Fruit fly (Drosophila melanogaster) whole organism, embryonic: Measurements from ENCODE around the gene CG17717.

Experiments
- Atf6 ChIP-seq: fragments of 200-800 bp; sonication (Bioruptor generic); IDR thresholded peaks from 2 replicates; pipeline ENCODE4 v1.3.6; 2022; ENCODE audit warnings: missing biosample characterization, missing genetic modification characterization
- CG10431 ChIP-seq: fragments of 200-800 bp; sonication (Bioruptor generic); optimal IDR thresholded peaks from 3 replicates; lab custom pipeline; 2018; ENCODE audit warnings: missing biosample characterization, mild to moderate bottlenecking, missing genetic modification characterization
- CG11085 ChIP-seq: fragments of 200-800 bp; sonication (Bioruptor generic); IDR thresholded peaks from 2 replicates; pipeline ENCODE4 v1.3.6; 2022; ENCODE audit warnings: missing biosample characterization, missing genetic modification characterization
- CG11696 ChIP-seq: fragments of 200-800 bp; sonication (Bioruptor generic); IDR thresholded peaks from 2 replicates; pipeline ENCODE4 v1.3.6; 2022; ENCODE audit warnings: missing biosample characterization, missing genetic modification characterization
- CG13624 ChIP-seq: fragments of 200-800 bp; sonication (Bioruptor generic); optimal IDR thresholded peaks from 2 replicates; lab custom pipeline; 2016; ENCODE audit warnings: missing biosample characterization, missing genetic modification characterization
- CG18262 ChIP-seq: fragments of 200-800 bp; optimal IDR thresholded peaks from 3 replicates; lab custom pipeline; 2019; ENCODE audit warnings: missing biosample characterization, mild to moderate bottlenecking, missing genetic modification characterization, moderate library complexity
- CG30020 ChIP-seq: fragments of 200-800 bp; optimal IDR thresholded peaks from 2 replicates; lab custom pipeline; 2019; ENCODE audit warnings: missing biosample characterization, mild to moderate bottlenecking, missing genetic modification characterization, moderate library complexity
- CG3407 ChIP-seq: fragments of 200-800 bp; sonication (Bioruptor generic); optimal IDR thresholded peaks from 2 replicates; lab custom pipeline; 2018; ENCODE audit warnings: missing biosample characterization, mild to moderate bottlenecking, missing genetic modification characterization
- CG3726 ChIP-seq: fragments of 200-800 bp; sonication (Bioruptor generic); IDR thresholded peaks from 3 replicates; pipeline ENCODE4, ENCODE4 v1.3.6; 2022; ENCODE audit warnings: missing biosample characterization, missing genetic modification characterization
- CG7928 ChIP-seq: fragments of 200-800 bp; sonication (Bioruptor generic); optimal IDR thresholded peaks from 2 replicates; lab custom pipeline; 2017; ENCODE audit warnings: missing biosample characterization, mild to moderate bottlenecking, missing genetic modification characterization
- CG8281 ChIP-seq: fragments of 200-800 bp; sonication (Bioruptor generic); optimal IDR thresholded peaks from 2 replicates; lab custom pipeline; 2018; ENCODE audit warnings: missing biosample characterization, mild to moderate bottlenecking, missing genetic modification characterization, moderate library complexity
- CG8944 ChIP-seq: fragments of 200-800 bp; sonication (Bioruptor generic); optimal IDR thresholded peaks from 3 replicates; lab custom pipeline; 2016; ENCODE audit warnings: missing biosample characterization, missing genetic modification characterization
- CoRest ChIP-seq: fragments of 200-800 bp; sonication (Bioruptor generic); optimal IDR thresholded peaks from 3 replicates; lab custom pipeline; 2018; ENCODE audit warnings: missing biosample characterization, mild to moderate bottlenecking, missing genetic modification characterization, moderate library complexity
- Dll ChIP-seq: fragments of 200-800 bp; sonication (Bioruptor generic); IDR thresholded peaks from 4 replicates; pipeline ENCODE4 v1.3.6; 2022; ENCODE audit warnings: missing biosample characterization, missing genetic modification characterization; ENCODE audit not compliant: partially characterized antibody
- Dref ChIP-seq: fragments of 200-800 bp; sonication (Bioruptor generic); IDR thresholded peaks from 2 replicates; pipeline ENCODE4 v1.3.6; 2022; ENCODE audit warnings: missing biosample characterization, missing genetic modification characterization
- Eip74EF ChIP-seq, 2 experiments: fragments of 200-800 bp in 1 of 2; fragments of >200 bp in 1 of 2; sonication (Bioruptor generic) in 1 of 2; optimal IDR thresholded peaks; 2 replicates each; lab custom pipeline; 2017 to 2019; ENCODE audit warnings: missing biosample characterization in 2 of 2, missing genetic modification characterization in 2 of 2, mild to moderate bottlenecking in 1 of 2, moderate library complexity in 1 of 2
- H15 ChIP-seq: fragments of 200-800 bp; sonication (Bioruptor generic); IDR thresholded peaks from 3 replicates; pipeline ENCODE4 v1.3.6; 2022; ENCODE audit warnings: missing biosample characterization, missing genetic modification characterization
- HHEX ChIP-seq: fragments of 200-800 bp; sonication (Bioruptor generic); optimal IDR thresholded peaks from 3 replicates; lab custom pipeline; 2017; ENCODE audit warnings: missing biosample characterization, mild to moderate bottlenecking, missing genetic modification characterization, missing genetic modification reagents
- HLHmδ ChIP-seq: fragments of 200-800 bp; sonication (Bioruptor generic); optimal IDR thresholded peaks from 2 replicates; lab custom pipeline; 2018; ENCODE audit warnings: missing biosample characterization, mild to moderate bottlenecking, missing genetic modification characterization, moderate library complexity
- Hmx ChIP-seq: fragments of 200-800 bp; sonication (Bioruptor generic); optimal IDR thresholded peaks from 2 replicates; lab custom pipeline; 2016; ENCODE audit warnings: missing biosample characterization, missing genetic modification characterization
- Hr78 ChIP-seq, 2 experiments: fragments of 200-800 bp in 1 of 2; fragments of >200 bp in 1 of 2; sonication (Bioruptor generic) in 1 of 2; optimal IDR thresholded peaks; 2 replicates each; lab custom pipeline; 2017 to 2019; ENCODE audit warnings: missing biosample characterization in 2 of 2, missing genetic modification characterization in 2 of 2, mild to moderate bottlenecking in 1 of 2, moderate library complexity in 1 of 2
- Nf-YA ChIP-seq: fragments of 200-800 bp; sonication (Bioruptor generic); IDR thresholded peaks from 2 replicates; pipeline ENCODE4 v1.3.6; 2022; ENCODE audit warnings: missing biosample characterization, missing genetic modification characterization
- Oli ChIP-seq: fragments of 200-800 bp; sonication (Bioruptor generic); optimal IDR thresholded peaks from 2 replicates; lab custom pipeline; 2018; ENCODE audit warnings: missing biosample characterization, mild to moderate bottlenecking, missing genetic modification characterization, moderate library complexity
- Opbp ChIP-seq: fragments of 200-800 bp; sonication (Bioruptor generic); IDR thresholded peaks from 3 replicates; pipeline ENCODE4 v1.3.6; 2022; ENCODE audit warnings: missing biosample characterization, missing genetic modification characterization; ENCODE audit not compliant: partially characterized antibody
- Pdp1 ChIP-seq, 2 experiments: fragments of 200-800 bp; sonication (Bioruptor generic); optimal IDR thresholded peaks; 3 replicates each; lab custom pipeline; 2016; ENCODE audit warnings: missing biosample characterization in 2 of 2, missing genetic modification characterization in 2 of 2, mild to moderate bottlenecking in 1 of 2, moderate library complexity in 1 of 2
- aop ChIP-seq: fragments of 200-800 bp; sonication (Bioruptor generic); IDR thresholded peaks from 2 replicates; pipeline ENCODE4 v1.3.6; 2022; ENCODE audit warnings: missing biosample characterization, missing genetic modification characterization
- cato ChIP-seq: fragments of 200-800 bp; sonication (Bioruptor generic); optimal IDR thresholded peaks from 2 replicates; lab custom pipeline; 2016; ENCODE audit warnings: missing biosample characterization, missing genetic modification characterization, borderline replicate concordance
- croc ChIP-seq: fragments of 200-800 bp; sonication (Bioruptor generic); conservative IDR thresholded peaks from 3 replicates; pipeline ENCODE4 v1.3.6; 2022; ENCODE audit warnings: missing biosample characterization, missing genetic modification characterization
- crp ChIP-seq, 2 experiments: fragments of 200-800 bp; sonication (Bioruptor generic); optimal IDR thresholded peaks; 2 replicates in 1 of 2; 3 replicates in 1 of 2; lab custom pipeline; 2017; ENCODE audit warnings: missing biosample characterization in 2 of 2, missing genetic modification characterization in 2 of 2, mild to moderate bottlenecking in 1 of 2, moderate library complexity in 1 of 2
- dimm ChIP-seq: fragments of 200-800 bp; sonication (Bioruptor generic); IDR thresholded peaks from 2 replicates; pipeline ENCODE4 v1.3.6; 2022; ENCODE audit warnings: missing biosample characterization, missing genetic modification characterization
- ham ChIP-seq: fragments of 200-800 bp; sonication (Bioruptor generic); IDR thresholded peaks from 2 replicates; pipeline ENCODE4 v1.3.6; 2022; ENCODE audit warnings: missing biosample characterization, missing genetic modification characterization
- hbn ChIP-seq: fragments of 200-800 bp; sonication (Bioruptor generic); IDR thresholded peaks from 2 replicates; pipeline ENCODE4 v1.3.6; 2022; ENCODE audit warnings: missing biosample characterization, missing genetic modification characterization; ENCODE audit not compliant: partially characterized antibody
- insv ChIP-seq, 2 experiments: fragments of 200-800 bp; sonication (Bioruptor generic); optimal IDR thresholded peaks; 3 replicates each; lab custom pipeline; 2016 to 2018; ENCODE audit warnings: missing biosample characterization in 2 of 2, missing genetic modification characterization in 2 of 2
- lab ChIP-seq: fragments of 200-800 bp; sonication (Bioruptor generic); optimal IDR thresholded peaks from 3 replicates; lab custom pipeline; 2017; ENCODE audit warnings: missing biosample characterization, missing genetic modification characterization, mild to moderate bottlenecking, moderate library complexity, missing genetic modification reagents
- nau ChIP-seq: fragments of 200-800 bp; sonication (Bioruptor generic); optimal IDR thresholded peaks from 3 replicates; lab custom pipeline; 2017; ENCODE audit warnings: missing biosample characterization, mild to moderate bottlenecking, missing genetic modification characterization, missing genetic modification reagents
- pita ChIP-seq: fragments of 200-800 bp; sonication (Bioruptor generic); optimal IDR thresholded peaks from 2 replicates; lab custom pipeline; 2017; ENCODE audit warnings: missing biosample characterization, mild to moderate bottlenecking, missing genetic modification characterization
- sens ChIP-seq: fragments of 200-800 bp; sonication (Bioruptor generic); peaks from one replicate; lab custom pipeline; 2016; ENCODE audit warnings: missing biosample characterization, missing genetic modification characterization
- ssp ChIP-seq: fragments of 200-800 bp; sonication (Bioruptor generic); IDR thresholded peaks from 2 replicates; pipeline ENCODE4 v1.3.6; 2022; ENCODE audit warnings: missing biosample characterization, missing genetic modification characterization
- stwl ChIP-seq: fragments of 200-800 bp; sonication (Bioruptor generic); optimal IDR thresholded peaks from 3 replicates; lab custom pipeline; 2018; ENCODE audit warnings: missing biosample characterization, mild to moderate bottlenecking, missing genetic modification characterization, moderate library complexity
- vfl ChIP-seq: fragments of 200-800 bp; sonication (Bioruptor generic); optimal IDR thresholded peaks from 2 replicates; lab custom pipeline; 2016; ENCODE audit warnings: missing biosample characterization, missing genetic modification characterization
- zen ChIP-seq: fragments of 200-800 bp; sonication (Bioruptor generic); optimal IDR thresholded peaks from 3 replicates; lab custom pipeline; 2018; ENCODE audit warnings: missing biosample characterization, mild to moderate bottlenecking, missing genetic modification characterization, moderate library complexity

CG17717 gene

DNA sequence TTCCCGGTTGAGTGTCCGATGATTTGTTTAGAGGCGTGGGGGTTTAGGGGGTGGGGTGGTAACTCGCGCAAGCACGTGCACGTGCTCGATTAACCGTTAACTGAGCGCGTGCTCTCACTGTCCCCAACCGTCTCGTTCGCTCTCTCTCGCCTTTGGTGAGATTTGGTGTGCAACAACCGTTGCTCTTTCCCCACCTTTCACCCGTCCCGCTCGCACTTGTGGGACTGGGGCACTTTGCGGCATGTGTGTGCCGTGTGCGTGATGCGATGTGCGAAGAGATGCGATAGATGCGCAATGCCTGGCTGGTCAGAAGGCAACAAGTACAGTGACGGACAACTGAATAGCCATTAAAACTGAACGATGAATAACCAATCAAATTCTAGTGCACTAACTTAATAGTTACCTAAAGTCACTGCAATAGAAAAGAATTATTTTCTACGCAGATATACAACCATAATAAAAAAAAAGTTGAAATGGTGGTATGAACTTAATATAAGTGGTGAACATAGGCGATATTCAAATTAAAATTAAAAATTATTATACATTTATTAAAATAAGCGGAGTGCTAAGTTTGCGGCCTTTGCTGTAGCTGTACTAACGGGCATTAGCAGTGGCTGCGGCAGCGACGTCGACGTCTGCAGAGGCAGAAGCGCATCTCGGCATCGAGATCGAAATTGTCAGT, 17.7 kb upstream of the CG17717 start (continued):
- TF ChIP-seq HHEX (peak; percentile 76), Dll (GFP tag; lab: Robert Waterston, UW) (no peak), stwl (peak; percentile 11), insv (GFP tag; optimal IDR thresholded peaks at IDR 0.05; lab: Kevin White, UChicago) (peak in 1 of 2 experiments; percentile 20), CG7928 (GFP tag; lab: Kevin White, UChicago) (peak; percentile 35), CG3726 (peak; percentile 75; the same call in 1 of the 3 replicates), Nf-YA (0 out of 2 replicates have a peak, but pooled peaks have one; percentile 25), Oli (tag; lab: Kevin White, UChicago) (peak; percentile 92), Atf6 (GFP tag; lab: Robert Waterston, UW) (peak; percentile 77), Dref (GFP tag; lab: Robert Waterston, UW) (no peak), ham (GFP tag; lab: Robert Waterston, UW) (no peak), aop (GFP tag; lab: Robert Waterston, UW) (no peak), CG18262 (peak; percentile 96), Hr78 (GFP tag; optimal IDR thresholded peaks at IDR 0.05; lab: Kevin White, UChicago) (peak in 1 of 2 experiments; percentile 83), CG11085 (0 out of 2 replicates have a peak, but pooled peaks have one; percentile 37), Hmx (GFP tag; lab: Kevin White, UChicago) (no peak), lab (GFP tag; lab: Kevin White, UChicago) (peak; percentile 84), cato (GFP tag; lab: Kevin White, UChicago) (peak; percentile 71), nau (peak; percentile 86), croc (peak; percentile 89), Eip74EF (GFP tag; optimal IDR thresholded peaks at IDR 0.05; lab: Kevin White, UChicago) (peak in 1 of 2 experiments; percentile 86), CoRest (peak; percentile 95), pita (GFP tag; lab: Kevin White, UChicago) (no peak), CG30020 (tag; lab: Kevin White, UChicago) (peak; percentile 70), CG8944 (GFP tag; lab: Kevin White, UChicago) (peak; percentile 13), CG13624 (GFP tag; lab: Kevin White, UChicago) (no peak), H15 (GFP tag; lab: Robert Waterston, UW) (peak; percentile 73), vfl (GFP tag; lab: Kevin White, UChicago) (no peak), HLHmδ (GFP tag; lab: Kevin White, UChicago) (peak; percentile 5), CG3407 (GFP tag; lab: Kevin White, UChicago) (peak; percentile 87), CG10431 (GFP tag; lab: Kevin White, UChicago) (peak; percentile 78), Opbp (GFP tag; lab: Robert Waterston, UW) (no peak), dimm (peak; percentile 44; the same call in 1 of the 2 replicates), zen (tag; lab: Kevin White, UChicago) (peak; percentile 83), CG11696 (GFP tag; lab: Robert Waterston, UW) (peak; percentile 92), crp (GFP tag; optimal IDR thresholded peaks at IDR 0.05; lab: Kevin White, UChicago) (peak in 1 of 2 experiments; percentile 51), hbn (GFP tag; lab: Robert Waterston, UW) (no peak), ssp (peak; percentile 73)

DNA sequence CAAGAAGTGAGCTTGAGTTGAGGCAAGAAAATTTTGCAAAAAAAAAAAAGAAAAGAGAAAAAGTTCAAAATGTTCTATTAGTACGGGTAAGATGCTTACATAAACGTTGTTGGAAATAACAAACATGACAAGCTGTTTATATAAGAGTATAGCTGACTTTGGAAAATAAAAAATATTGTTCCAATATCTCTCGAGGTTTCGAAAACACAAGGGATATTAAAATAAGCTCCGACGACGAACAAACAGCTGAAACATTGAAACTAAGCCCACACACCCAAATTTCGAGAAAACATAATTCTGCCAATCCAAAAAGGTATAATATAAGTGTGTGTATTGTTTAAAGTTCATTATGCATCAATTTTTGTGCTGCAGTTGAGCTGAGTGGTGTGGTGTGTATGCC, 15.3 kb upstream of the CG17717 start:
- TF ChIP-seq sens (peak; percentile 31), CG8281 (tag; lab: Kevin White, UChicago) (no peak), Pdp1 (GFP tag; optimal IDR thresholded peaks at IDR 0.05; lab: Kevin White, UChicago) (peak in 1 of 2 experiments; percentile 3)
